Worm (Caenorhabditis elegans): ENCODE measurements around the gene T01B7.9.

- TF ChIP-seq nhr-76 (tag; optimal IDR thresholded peaks at IDR 0.05) (no peak), nhr-25 (tag; optimal IDR thresholded peaks at IDR 0.05; ENCODE audit: borderline replicate concordance, insufficient read depth) (no peak), ceh-62 (tag; optimal IDR thresholded peaks at IDR 0.05) (no peak)
These were observed 41.0 kb downstream of the T01B7.9 start, which contains the start of gene C34C6.9 for ce11 chrII:8685623-8686022.

Measured in whole organism, L4 larva.